Fruit fly (Drosophila melanogaster): ENCODE results near the gene mwh.

The mwh gene

DNA sequence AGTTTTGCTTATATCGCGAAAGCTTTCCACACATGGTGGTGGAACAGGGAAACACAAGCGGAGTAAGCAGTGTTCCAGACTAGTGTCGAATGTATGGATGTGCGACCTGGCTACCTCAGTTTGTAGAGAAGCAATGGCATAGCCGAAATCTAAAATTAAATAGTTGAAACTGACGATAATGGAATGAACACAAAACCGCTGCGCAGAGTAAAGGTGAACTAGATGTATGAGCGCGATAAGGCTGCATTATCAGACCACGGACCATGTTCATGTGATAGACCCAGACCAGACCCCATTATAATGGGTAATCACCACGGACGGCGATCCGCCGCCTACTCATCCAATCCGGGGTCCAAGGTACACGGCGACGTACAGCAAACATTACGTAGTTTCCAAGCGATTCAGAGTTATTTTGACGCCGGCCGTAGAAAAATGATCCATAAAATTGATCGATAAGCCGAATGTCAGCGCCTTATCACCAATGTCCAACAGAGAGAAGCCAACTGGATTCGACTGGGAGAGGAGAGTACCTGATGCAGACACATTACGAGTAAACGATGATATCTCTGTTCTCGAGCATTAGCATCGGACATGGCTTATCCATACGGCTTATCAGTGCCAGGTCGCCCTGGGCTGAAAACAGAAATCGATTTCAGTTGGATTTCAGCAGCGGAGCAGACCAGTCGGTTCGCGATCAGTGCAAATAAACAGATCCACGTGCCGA, 11.5 kb upstream of the mwh start, which contains the start of gene CG13912:
CG13912 (plus strand) TSS at position 653 of the 724 bp plus-strand sequence.
- no peak for TF ChIP-seq CG17801 (GFP tag; optimal IDR thresholded peaks at IDR 0.05; ENCODE audit: partially characterized antibody)

DNA sequence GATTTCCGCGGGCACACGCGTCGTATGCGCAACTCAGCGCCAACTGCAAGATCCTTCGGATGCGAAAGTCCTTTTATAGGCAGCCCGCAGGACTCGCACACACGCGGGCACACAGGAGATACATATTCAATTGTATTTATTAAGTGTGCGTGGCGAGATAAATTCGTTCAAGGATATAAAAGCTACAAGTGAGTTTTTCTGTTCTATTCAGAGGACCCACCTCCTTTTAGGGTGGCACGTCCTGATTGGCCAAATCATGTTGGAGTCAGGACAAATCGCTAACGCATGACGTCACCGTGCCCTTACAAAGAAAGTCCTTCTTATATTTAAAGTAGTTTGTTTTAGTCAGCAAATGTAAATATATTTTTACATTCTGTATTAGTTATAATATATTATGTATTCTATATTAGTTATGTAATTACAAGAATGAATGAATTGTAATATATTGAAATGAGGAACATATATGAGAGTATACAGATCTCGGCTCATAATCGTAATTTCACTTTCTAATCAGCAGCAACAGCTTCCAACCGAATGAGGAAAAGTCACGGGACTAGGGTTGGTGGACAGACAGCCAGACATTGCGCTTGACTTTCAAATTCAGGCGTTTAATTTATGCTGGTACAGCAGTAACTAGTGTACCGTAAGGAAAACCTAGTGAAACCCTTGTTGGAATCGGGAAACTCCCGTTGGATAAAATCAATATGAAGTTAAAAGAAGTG, 7.3 kb upstream of the mwh start, which contains the start of gene Trhn:
Trhn (minus strand) TSS at position 51 of the 722 bp plus-strand sequence.
- TF ChIP-seq CG17801 (GFP tag; optimal IDR thresholded peaks at IDR 0.05; ENCODE audit: partially characterized antibody): no peak

DNA sequence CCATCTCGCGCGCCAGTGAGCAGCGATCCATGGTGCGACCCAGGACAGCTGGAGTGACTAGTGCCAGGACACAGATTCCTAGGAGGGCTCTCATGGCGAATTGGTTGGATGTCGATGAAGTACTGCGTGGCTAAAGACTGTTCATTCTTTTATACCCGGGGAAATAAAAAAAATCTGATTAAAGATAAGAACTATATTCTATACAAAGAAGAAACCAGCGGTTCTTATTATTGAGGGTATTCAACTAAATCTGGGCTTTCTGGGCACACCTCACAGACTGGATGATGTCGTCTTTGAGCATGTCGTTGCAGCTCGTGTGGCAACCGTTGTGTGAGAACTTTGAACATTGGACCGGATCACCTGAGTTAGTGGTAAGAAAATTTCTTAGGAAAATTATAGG, 5.4 kb upstream of the mwh start, which contains the start of gene LysX:
LysX (minus strand) TSS at position 101 of the 400 bp plus-strand sequence.
- TF ChIP-seq CG17801 (GFP tag; optimal IDR thresholded peaks at IDR 0.05; ENCODE audit: partially characterized antibody): no peak

DNA sequence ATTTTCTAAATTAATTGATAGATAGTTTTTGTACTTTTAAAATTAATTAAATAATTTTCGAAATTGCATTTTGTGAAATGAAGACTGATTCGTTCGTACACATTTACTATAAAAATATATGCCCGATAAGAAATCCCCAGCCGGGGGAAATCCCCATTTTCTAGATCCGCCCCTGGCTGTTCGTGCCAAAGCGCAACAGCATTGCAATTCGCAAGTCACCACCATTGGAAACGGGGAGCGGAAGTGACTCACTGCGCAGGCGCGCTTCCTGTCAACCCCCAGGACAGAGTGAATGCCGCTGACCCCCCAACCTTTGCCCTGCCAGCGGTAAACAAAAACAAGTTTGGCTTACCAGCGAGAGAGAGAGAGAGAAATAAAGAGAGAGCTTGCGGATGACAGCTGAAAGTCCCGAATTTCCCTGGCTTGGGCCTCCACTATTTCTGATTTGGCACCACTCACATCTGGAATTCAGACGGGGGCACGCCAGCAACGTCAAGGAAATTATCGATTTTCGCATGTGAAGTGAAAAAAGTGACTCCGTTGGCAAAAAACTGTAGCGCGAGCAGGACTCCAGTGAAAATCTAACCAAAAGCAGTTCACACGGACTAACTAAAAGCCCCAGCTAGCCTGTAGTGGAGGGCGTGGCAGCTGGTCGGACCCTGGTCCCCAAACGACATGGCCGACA, 4.6 kb upstream of the mwh start, which contains the start of gene Aplip1:
Aplip1 (plus strand) TSS at position 450 of the 685 bp plus-strand sequence.
- no peak for TF ChIP-seq CG17801 (GFP tag; optimal IDR thresholded peaks at IDR 0.05; ENCODE audit: partially characterized antibody)

DNA sequence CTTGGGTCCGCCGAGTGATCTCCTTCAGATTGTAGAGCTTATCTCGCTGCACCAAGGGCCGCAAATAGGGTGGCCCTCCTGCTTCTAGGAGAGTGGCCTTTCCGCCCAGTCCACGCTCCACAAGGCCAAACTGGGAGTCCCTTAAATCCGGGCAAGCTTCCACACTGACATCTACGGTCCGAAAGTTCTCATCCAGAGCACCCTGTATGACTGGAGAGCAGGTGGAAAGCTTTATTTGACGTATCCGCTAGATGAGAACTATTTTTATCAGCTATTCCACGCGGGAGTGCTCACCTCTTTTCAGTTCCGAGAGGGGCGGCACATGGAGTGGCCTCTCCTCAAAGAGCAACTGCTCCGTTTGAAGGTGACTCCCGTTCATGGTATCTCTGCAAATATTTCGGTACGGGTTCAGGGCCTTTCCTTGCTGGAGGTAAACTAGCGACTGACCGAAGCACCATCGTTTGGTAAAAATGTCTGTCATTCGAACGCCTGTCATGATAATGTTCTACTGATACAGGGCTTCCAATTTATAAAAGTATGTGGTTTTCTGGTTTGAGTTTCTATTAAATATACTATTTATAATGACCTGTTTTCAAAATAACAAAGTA, 2.1 kb downstream of the mwh start, which contains the start of gene meep:
meep (minus strand) TSS at position 449 of the 608 bp plus-strand sequence.
- TF ChIP-seq CG17801 (GFP tag; optimal IDR thresholded peaks at IDR 0.05; ENCODE audit: partially characterized antibody): no peak

DNA sequence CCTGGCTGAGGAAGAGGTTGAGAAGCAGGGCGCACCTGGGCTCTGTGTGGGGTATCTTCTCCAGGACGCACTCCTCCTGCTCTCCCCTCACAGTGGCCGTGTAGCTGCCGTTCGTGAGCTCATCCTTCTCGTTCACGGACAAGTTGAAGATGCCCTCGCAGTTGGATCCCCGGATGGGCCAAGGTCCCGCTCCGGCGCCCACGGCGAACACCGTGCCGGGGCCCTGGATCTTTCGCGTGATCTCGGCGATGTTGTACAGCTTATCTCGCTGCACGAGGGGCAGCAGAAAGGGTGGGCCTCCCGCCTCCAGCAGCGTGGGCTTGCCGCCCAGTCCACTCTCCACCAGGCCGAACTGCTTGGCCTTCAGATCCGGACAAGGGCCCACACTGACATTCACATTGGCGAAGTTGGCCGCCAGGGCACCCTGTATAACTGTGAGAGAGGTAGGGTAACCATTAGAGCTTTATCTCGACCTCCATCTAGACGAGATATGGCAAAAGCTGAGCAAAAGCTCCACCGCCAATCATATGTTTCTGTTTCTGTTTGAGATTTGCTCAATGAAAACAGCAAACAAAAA, 3.4 kb downstream of the mwh start:
- no peak for TF ChIP-seq CG17801 (GFP tag; optimal IDR thresholded peaks at IDR 0.05; ENCODE audit: partially characterized antibody)

DNA sequence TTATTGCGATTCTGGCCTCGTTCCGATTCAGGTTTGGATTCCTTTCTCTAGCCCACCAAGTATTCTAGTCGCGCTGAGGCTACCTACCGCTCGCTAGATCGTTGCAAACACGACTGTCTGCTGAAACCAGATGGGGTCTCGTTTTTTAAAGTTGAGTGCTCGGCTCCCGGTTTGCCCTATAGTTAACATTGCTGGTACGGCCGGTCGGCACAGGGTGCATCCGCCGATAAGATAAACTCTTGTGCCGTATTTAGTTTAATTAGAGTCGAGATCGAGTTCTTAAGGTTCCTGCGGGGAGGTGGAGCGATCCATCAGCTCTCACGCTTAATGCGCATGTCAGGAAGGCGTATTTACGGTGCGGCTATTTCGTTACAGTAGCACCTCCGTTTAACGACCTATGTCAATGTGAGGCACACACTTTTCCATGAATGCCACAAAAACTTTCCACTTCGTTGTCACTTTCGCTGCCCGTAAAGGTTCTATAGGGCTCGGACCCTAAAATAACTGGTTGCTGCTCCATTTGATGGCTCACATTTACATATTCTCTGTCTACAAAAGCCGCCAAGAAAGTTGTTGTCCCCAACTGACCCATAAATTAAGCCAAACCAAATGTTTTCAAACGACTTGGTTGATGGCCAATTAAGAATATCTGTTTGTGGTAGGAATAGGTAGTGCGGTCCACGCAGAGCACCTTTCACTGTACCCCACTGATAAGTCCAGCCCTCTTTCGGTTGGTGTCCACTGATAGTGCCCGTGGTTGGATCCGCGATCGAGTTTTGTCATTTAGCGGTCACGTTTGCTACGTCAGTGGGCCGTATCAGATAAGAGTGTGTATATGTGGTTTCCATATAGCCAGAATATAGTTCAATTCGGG, 4.3 kb downstream of the mwh start, which contains the start of gene CG9119:
CG9119 (minus strand) TSS at position 122 of the 874 bp plus-strand sequence.
- TF ChIP-seq CG17801 (GFP tag; optimal IDR thresholded peaks at IDR 0.05; ENCODE audit: partially characterized antibody): no peak

DNA sequence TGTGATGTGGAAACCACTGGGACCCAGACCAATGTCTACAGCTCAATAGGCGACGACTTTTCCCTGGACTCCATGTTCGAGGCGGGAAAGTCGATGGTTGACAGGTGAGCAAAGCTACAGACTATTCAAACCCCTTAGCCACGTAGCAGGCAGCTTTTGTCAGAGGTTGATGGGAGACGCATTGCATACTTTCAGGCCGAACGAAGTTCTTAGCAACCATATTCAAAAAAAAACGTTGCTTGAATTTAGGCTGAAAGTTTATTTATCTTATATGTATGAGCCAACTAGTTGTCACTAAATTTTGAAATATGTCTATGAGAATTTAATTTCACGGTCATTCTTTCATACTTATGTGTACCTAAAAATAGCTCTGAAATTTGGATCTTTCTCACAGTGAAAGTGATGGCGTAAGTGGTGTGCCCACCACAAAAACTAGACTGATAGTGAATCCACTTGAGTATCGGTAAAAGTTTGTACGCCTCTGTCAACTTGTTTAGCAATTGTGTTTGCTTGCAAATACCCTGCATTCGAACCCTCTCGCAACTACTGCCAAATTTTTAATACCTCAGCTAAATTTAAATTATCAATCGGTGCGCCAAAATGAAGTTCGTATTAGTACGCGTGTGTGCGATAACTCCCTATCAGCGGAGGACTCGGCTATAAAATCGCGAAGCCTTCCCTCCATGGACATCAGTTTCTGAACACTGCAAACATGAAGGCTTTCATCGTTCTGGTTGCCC, 6.3 kb downstream of the mwh start, which contains the start of gene LysB:
LysB (plus strand) TSS at position 690 of the 740 bp plus-strand sequence.
- no peak for TF ChIP-seq CG17801 (GFP tag; optimal IDR thresholded peaks at IDR 0.05; ENCODE audit: partially characterized antibody)

DNA sequence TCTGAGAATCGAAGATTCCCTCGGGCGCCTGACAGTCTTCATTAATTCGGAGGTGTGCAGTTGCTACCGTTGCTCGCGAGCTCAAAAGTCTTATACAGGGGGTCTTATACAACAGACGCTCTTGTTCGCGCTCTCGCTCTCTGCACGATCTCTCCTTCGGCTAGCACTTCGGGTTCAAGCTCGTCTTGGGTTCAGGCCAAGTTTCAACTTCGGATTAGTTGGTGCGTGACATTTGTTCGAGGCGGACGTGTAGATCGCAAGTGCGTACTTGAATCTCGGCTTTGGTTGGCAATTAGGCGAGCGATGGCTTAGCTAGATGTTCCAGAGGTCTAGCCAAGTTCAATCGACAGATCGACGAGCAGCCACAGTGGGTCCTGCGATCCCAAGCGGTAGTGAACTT, 7.6 kb downstream of the mwh start:
- no peak for TF ChIP-seq CG17801 (GFP tag; optimal IDR thresholded peaks at IDR 0.05; ENCODE audit: partially characterized antibody)

DNA sequence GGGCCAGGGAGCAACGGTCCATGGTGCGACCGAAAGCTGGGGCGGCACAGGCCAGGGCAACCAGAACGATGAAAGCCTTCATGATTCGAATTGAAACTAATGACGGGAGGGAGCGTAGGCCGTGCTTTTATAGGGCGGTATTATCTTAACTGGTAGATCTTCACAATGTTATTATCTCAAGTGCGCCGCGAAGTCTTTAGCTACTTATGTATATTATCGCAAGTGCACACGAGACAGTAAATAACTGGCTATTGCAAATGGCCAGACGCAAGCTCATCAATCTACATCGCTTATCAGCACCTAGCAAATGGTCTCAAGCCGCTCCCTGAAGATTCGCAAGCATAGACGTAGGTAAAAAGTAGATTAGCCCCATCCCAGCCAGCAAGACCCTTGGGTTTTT, 10.5 kb downstream of the mwh start, which contains the start of gene LysD:
LysD (minus strand) TSS at position 101 of the 400 bp plus-strand sequence.
- no peak for TF ChIP-seq CG17801 (GFP tag; optimal IDR thresholded peaks at IDR 0.05; ENCODE audit: partially characterized antibody)

DNA sequence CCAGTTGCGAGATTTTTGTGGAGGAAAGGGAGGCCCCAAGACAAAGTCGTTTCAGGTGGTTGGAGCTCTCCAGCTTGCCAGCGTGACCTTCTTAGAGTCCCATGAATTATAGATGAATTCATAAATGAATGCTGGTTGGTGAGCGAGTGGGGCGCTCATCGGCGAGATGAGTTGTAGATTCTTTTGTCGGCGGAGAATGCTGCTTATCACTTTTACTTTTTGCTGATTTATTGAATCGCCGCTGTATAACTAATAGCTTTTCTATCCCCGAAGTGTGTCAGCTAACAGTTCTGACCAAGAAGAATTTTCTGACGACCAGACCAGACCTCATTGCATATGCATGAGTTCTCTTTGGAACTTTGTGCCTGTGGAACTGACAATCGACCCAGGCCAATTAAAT, 11.5 kb downstream of the mwh start:
- TF ChIP-seq CG17801 (GFP tag; optimal IDR thresholded peaks at IDR 0.05; ENCODE audit: partially characterized antibody): no peak

DNA sequence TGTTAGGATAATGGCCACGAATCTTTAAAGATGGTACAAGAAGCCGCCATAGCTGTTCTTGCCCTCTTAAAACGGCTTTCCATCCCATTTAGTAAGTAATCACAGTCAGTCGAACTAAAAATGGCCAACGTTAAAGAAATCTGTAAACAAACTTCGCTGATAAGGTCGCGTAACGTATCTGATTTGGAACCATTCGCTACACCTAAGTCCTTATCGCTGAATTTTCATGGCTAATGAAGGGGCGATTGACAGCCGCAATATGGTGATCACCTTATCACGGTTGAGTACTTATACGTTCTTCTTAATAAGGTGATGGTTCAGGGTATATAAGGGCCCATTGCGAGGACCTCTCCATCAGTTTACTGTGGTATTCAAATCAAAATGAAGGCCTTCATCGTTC, 12.0 kb downstream of the mwh start, which contains the start of gene LysE:
LysE (plus strand) TSS at position 257 of the 400 bp plus-strand sequence.
- TF ChIP-seq CG17801 (GFP tag; optimal IDR thresholded peaks at IDR 0.05; ENCODE audit: partially characterized antibody): no peak

DNA sequence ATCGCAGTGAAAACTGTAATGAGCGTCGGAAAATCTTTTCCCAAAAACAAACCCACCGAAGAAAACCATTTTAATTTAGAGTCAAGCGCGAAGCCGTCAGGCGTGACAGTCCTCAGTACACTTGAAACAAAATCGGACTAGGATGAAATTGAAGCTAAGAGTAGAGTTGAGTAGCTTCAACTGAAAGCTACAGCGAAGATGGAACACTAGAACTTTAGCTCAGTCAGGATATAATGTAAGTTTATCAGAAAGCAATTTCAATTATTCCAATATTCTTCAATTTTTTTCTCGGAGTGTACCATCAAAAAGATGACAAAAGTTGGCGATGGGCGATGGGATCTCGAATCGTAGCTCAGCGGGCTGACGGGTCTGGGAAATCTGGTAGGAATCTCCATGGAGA, 15.9 kb downstream of the mwh start:
- no peak for TF ChIP-seq CG17801 (GFP tag; optimal IDR thresholded peaks at IDR 0.05; ENCODE audit: partially characterized antibody)
